Worm (Caenorhabditis elegans) whole organism, L2 larva: Measurements from ENCODE around the gene T25E12.14.

Experiments
- elt-3 ChIP-seq: sonication (generic microtip); optimal IDR thresholded peaks from 2 replicates; lab custom pipeline; 2017; ENCODE audit warnings: missing biosample characterization, missing genetic modification characterization
- lin-39 ChIP-seq: fragments of 150-350 bp; optimal IDR thresholded peaks from 2 replicates; lab custom pipeline; 2014; ENCODE audit warnings: missing biosample characterization, missing genetic modification reagents, missing genetic modification characterization
- nhr-23 ChIP-seq: fragments of 150-350 bp; optimal IDR thresholded peaks from 2 replicates; lab custom pipeline; 2014; ENCODE audit warnings: missing biosample characterization, missing genetic modification reagents, missing genetic modification characterization
- unc-62 ChIP-seq: fragments of 150-350 bp; optimal IDR thresholded peaks from 2 replicates; lab custom pipeline; 2014; ENCODE audit warnings: missing biosample characterization, missing genetic modification reagents, missing genetic modification characterization

ce11 chrV:16774428-16774827, 47.4 kb downstream of the T25E12.14 start:
- TF ChIP-seq elt-3 (tag; lab: Kevin White, UChicago) (no peak), lin-39 (no peak), nhr-23 (tag; lab: Kevin White, UChicago) (no peak), unc-62 (GFP tag; lab: Kevin White, UChicago) (no peak)
